Fruit fly (Drosophila melanogaster): ENCODE measurements around the gene CG12984.
A peak's percentile ranks its signal among the peaks of the same experiment; 100 is the strongest.

Gene CG12984

dm6 chr3L:20991373-20991772 lies at the start of gene CG12984:
Gene CG12984 (plus strand): TSS chr3L:20991673.
- no peak for TF ChIP-seq CG17801 (GFP tag; optimal IDR thresholded peaks at IDR 0.05; ENCODE audit: partially characterized antibody)

dm6 chr3L:20942076-20942475 lies 49.4 kb upstream of the CG12984 start:
- no peak for TF ChIP-seq CG17801 (GFP tag; optimal IDR thresholded peaks at IDR 0.05; ENCODE audit: partially characterized antibody)

dm6 chr3L:20944180-20944579 lies 47.3 kb upstream of the CG12984 start:
- no peak for TF ChIP-seq CG17801 (GFP tag; optimal IDR thresholded peaks at IDR 0.05; ENCODE audit: partially characterized antibody)

- TF ChIP-seq CG17801 (GFP tag; optimal IDR thresholded peaks at IDR 0.05; ENCODE audit: partially characterized antibody): no peak
These were observed 45.4 kb upstream of the CG12984 start for dm6 chr3L:20946054-20946453.

- no peak for TF ChIP-seq CG17801 (GFP tag; optimal IDR thresholded peaks at IDR 0.05; ENCODE audit: partially characterized antibody)
These were observed 44.5 kb upstream of the CG12984 start for dm6 chr3L:20946944-20947343.

- no peak for TF ChIP-seq CG17801 (GFP tag; optimal IDR thresholded peaks at IDR 0.05; ENCODE audit: partially characterized antibody)
These were observed 43.1 kb upstream of the CG12984 start for dm6 chr3L:20948404-20948803.

dm6 chr3L:20949371-20950135 lies 41.9 kb upstream of the CG12984 start, which contains the start of gene fng:
Gene fng (minus strand): TSS chr3L:20949512.
- peak; percentile 57 for TF ChIP-seq CG17801 (GFP tag; optimal IDR thresholded peaks at IDR 0.05; ENCODE audit: partially characterized antibody)

- TF ChIP-seq CG17801 (GFP tag; optimal IDR thresholded peaks at IDR 0.05; ENCODE audit: partially characterized antibody): peak; percentile 55
These were observed 41.4 kb upstream of the CG12984 start for dm6 chr3L:20950136-20950499.

- peak; percentile 24 for TF ChIP-seq CG17801 (GFP tag; optimal IDR thresholded peaks at IDR 0.05; ENCODE audit: partially characterized antibody)
These were observed 40.8 kb upstream of the CG12984 start for dm6 chr3L:20950520-20951135.

- TF ChIP-seq CG17801 (GFP tag; optimal IDR thresholded peaks at IDR 0.05; ENCODE audit: partially characterized antibody): no peak
These were observed 39.9 kb upstream of the CG12984 start for dm6 chr3L:20951477-20952120.

dm6 chr3L:20952121-20952487 lies 39.4 kb upstream of the CG12984 start:
- TF ChIP-seq CG17801 (GFP tag; optimal IDR thresholded peaks at IDR 0.05; ENCODE audit: partially characterized antibody): no peak

- no peak for TF ChIP-seq CG17801 (GFP tag; optimal IDR thresholded peaks at IDR 0.05; ENCODE audit: partially characterized antibody)
These were observed 38.6 kb upstream of the CG12984 start for dm6 chr3L:20952622-20953618.

dm6 chr3L:20954118-20954517 lies 37.4 kb upstream of the CG12984 start:
- no peak for TF ChIP-seq CG17801 (GFP tag; optimal IDR thresholded peaks at IDR 0.05; ENCODE audit: partially characterized antibody)

- no peak for TF ChIP-seq CG17801 (GFP tag; optimal IDR thresholded peaks at IDR 0.05; ENCODE audit: partially characterized antibody)
These were observed 34.8 kb upstream of the CG12984 start, which contains the start of the genes Sems and CG10588 for dm6 chr3L:20956650-20957049. Gene Sems (minus strand): TSS chr3L:20956750. Gene CG10588 (plus strand): TSS chr3L:20956934.

dm6 chr3L:20961286-20961685 lies 30.2 kb upstream of the CG12984 start, which contains the start of gene CG11037:
Gene CG11037 (minus strand): TSS chr3L:20961386.
- no peak for TF ChIP-seq CG17801 (GFP tag; optimal IDR thresholded peaks at IDR 0.05; ENCODE audit: partially characterized antibody)

All from ovary, adult (tissue).